Worm (Caenorhabditis elegans) whole organism, L4/young adult: ENCODE results near the gene F28F5.6.

ENCODE experiments used
- W03F9.2 ChIP-seq: fragments of 150-350 bp; optimal IDR thresholded peaks from 2 replicates; lab custom pipeline; 2014; ENCODE audit warnings: missing biosample characterization, missing genetic modification characterization
- dao-5 ChIP-seq: sonication (generic microtip); optimal IDR thresholded peaks from 2 replicates; lab custom pipeline; 2016; ENCODE audit warnings: missing genotype, missing genetic modification characterization, moderate library complexity, missing compliant biosample characterization
- him-1 ChIP-seq: sonication (generic microtip); optimal IDR thresholded peaks from 2 replicates; lab custom pipeline; 2016; ENCODE audit warnings: missing genotype, missing genetic modification reagents, missing genetic modification characterization, missing compliant biosample characterization

DNA sequence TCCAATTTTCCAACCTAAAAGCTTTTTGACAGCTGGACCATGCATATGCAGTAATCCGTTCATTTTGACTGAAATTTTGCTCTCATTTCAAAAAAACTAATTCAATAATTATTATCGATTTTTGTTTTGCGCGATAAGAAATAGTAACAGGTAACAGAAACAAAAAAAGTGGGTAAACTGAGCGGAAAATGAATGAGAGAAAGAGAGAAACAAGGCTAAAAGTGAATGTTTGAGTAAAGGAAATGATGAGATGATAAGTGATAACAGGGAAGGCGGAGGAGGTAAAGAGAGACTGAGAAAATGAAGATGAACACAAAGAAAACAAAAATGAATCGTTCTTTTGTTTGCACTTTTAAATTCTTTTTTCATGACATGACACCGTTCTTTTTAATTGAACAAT lies 44.7 kb upstream of the F28F5.6 start, which contains the start of gene sma-3:
- no peak for TF ChIP-seq W03F9.2 (tag; lab: Kevin White, UChicago)
- TF ChIP-seq dao-5 (tag; lab: Kevin White, UChicago), result no peak
- TF ChIP-seq him-1 (tag; lab: Kevin White, UChicago), result no peak
